Worm (Caenorhabditis elegans): ENCODE results near the gene C28A5.1.

DNA sequence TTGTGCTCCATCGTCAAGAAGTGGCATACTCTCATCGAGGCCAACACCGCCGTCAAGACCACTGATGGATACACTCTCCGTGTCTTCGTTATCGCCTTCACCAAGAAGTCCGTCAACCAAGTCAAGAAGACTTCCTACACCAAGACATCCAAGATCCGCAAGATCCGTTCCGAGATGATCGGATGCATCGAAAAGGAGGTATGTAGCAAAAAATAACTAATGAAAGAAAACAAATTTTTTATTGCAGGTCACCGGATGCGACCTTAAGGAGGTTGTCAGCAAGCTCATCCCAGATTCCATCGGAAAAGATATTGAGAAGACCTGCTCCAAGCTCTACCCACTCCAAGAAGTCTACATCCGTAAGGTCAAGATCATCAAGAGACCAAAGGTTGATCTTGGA lies 42.2 kb upstream of the C28A5.1 start:
- no peak for TF ChIP-seq ama-1 (optimal IDR thresholded peaks at IDR 0.05)
- no peak for TF ChIP-seq cey-2 (tag; optimal IDR thresholded peaks at IDR 0.05; ENCODE audit: borderline replicate concordance, insufficient read depth)
- TF ChIP-seq attf-4 (tag; optimal IDR thresholded peaks at IDR 0.05): no peak
- no peak for TF ChIP-seq jun-1 (tag; optimal IDR thresholded peaks at IDR 0.05)
- no peak for TF ChIP-seq unc-130 (GFP tag; optimal IDR thresholded peaks at IDR 0.05)
- no peak for TF ChIP-seq unc-39 (tag; optimal IDR thresholded peaks at IDR 0.05)
- TF ChIP-seq nhr-77 (tag; optimal IDR thresholded peaks at IDR 0.05): no peak
- TF ChIP-seq ztf-11 (tag; optimal IDR thresholded peaks at IDR 0.05): no peak
- no peak for TF ChIP-seq nhr-6 (tag; optimal IDR thresholded peaks at IDR 0.05)
- TF ChIP-seq ceh-82 (tag; optimal IDR thresholded peaks at IDR 0.05): no peak

Measured in whole organism, L4 larva.